Fruit fly (Drosophila melanogaster): ENCODE measurements around the gene CG15011.

The CG15011 gene

dm6 chr3L:4288591-4289056 lies 29.7 kb upstream of the CG15011 start, which contains the start of gene Hexo1 (continued):
- TF ChIP-seq CG4318 (GFP tag; optimal IDR thresholded peaks at IDR 0.05) (no peak), lz (GFP tag; optimal IDR thresholded peaks at IDR 0.05) (peak; percentile 59), CG8119 (GFP tag; IDR thresholded peaks at IDR 0.05) (peak; percentile 35; the same call in 1 of the 3 replicates), CG11294 (GFP tag; IDR thresholded peaks at IDR 0.05) (no peak), CG7368 (GFP tag; optimal IDR thresholded peaks at IDR 0.05) (no peak), CG1621 (tag; optimal IDR thresholded peaks at IDR 0.05) (peak; percentile 46), Sox15 (GFP tag; optimal IDR thresholded peaks at IDR 0.05) (peak; percentile 18), CG6163 (GFP tag; IDR thresholded peaks at IDR 0.05) (peak; percentile 22; the same call in 1 of the 3 replicates), CG3032 (tag; optimal IDR thresholded peaks at IDR 0.05) (peak; percentile 60), Ets21C (GFP tag; optimal IDR thresholded peaks at IDR 0.05) (no peak), CG31627 (GFP tag; optimal IDR thresholded peaks at IDR 0.05) (peak; percentile 64), CG11902 (GFP tag; optimal IDR thresholded peaks at IDR 0.05) (no peak)

dm6 chr3L:4286784-4287183 lies 27.8 kb upstream of the CG15011 start, which contains the start of gene TfIIEbeta:
Gene TfIIEbeta, plus strand, starts transcription at chr3L:4287038.
- TF ChIP-seq CG11294 (GFP tag; IDR thresholded peaks at IDR 0.05) (no peak), CG15336 (GFP tag; IDR thresholded peaks at IDR 0.05) (peak; percentile 53; the same call in 1 of the 2 replicates), CG3919 (GFP tag; optimal IDR thresholded peaks at IDR 0.05) (peak; percentile 9), vri (GFP tag; optimal IDR thresholded peaks at IDR 0.05) (no peak), CG3032 (tag; optimal IDR thresholded peaks at IDR 0.05) (peak; percentile 10), Hr38 (GFP tag; optimal IDR thresholded peaks at IDR 0.05) (no peak), CG10631 (GFP tag; optimal IDR thresholded peaks at IDR 0.05) (no peak), achi (GFP tag; optimal IDR thresholded peaks at IDR 0.05) (no peak), Lpt (GFP tag; optimal IDR thresholded peaks at IDR 0.05) (no peak), dsx (GFP tag; optimal IDR thresholded peaks at IDR 0.05; ENCODE audit: poor library complexity, severe bottlenecking) (peak; percentile 45), CG6276 (GFP tag; optimal IDR thresholded peaks at IDR 0.05) (no peak), eg (GFP tag; IDR thresholded peaks at IDR 0.05) (peak; percentile 64; the same call in 2 of the 3 replicates), topi (GFP tag; optimal IDR thresholded peaks at IDR 0.05) (no peak), Smox (GFP tag; optimal IDR thresholded peaks at IDR 0.05) (no peak), CG8319 (GFP tag; optimal IDR thresholded peaks at IDR 0.05) (no peak), svp (GFP tag) (peak; percentile 72), Sox102F (GFP tag; optimal IDR thresholded peaks at IDR 0.05) (no peak), CG6163 (GFP tag; IDR thresholded peaks at IDR 0.05) (0 out of 3 replicates have a peak, but pooled peaks have one; percentile 33), net (GFP tag; optimal IDR thresholded peaks at IDR 0.05) (no peak), acj6 (GFP tag; optimal IDR thresholded peaks at IDR 0.05) (no peak), CG11762 (GFP tag; optimal IDR thresholded peaks at IDR 0.05; ENCODE audit: insufficient read depth) (no peak), CG31627 (GFP tag; optimal IDR thresholded peaks at IDR 0.05) (no peak), Met (GFP tag; optimal IDR thresholded peaks at IDR 0.05) (no peak), cyc (GFP tag; optimal IDR thresholded peaks at IDR 0.05) (no peak), ss (GFP tag; optimal IDR thresholded peaks at IDR 0.05) (no peak), Eip75B (GFP tag; optimal IDR thresholded peaks at IDR 0.05) (no peak), Eip78C (GFP tag) (peak; percentile 80), lz (GFP tag; optimal IDR thresholded peaks at IDR 0.05) (no peak), salr (GFP tag; optimal IDR thresholded peaks at IDR 0.05) (no peak), Hr4 (GFP tag; optimal IDR thresholded peaks at IDR 0.05) (no peak), CG6792 (GFP tag; optimal IDR thresholded peaks at IDR 0.05) (no peak), CG11902 (GFP tag; optimal IDR thresholded peaks at IDR 0.05) (no peak), fkh (GFP tag; optimal IDR thresholded peaks at IDR 0.05) (peak; percentile 38), pdm3 (GFP tag; optimal IDR thresholded peaks at IDR 0.05) (no peak), Ets21C (GFP tag; optimal IDR thresholded peaks at IDR 0.05) (no peak), Hr39 (GFP tag; optimal IDR thresholded peaks at IDR 0.05) (no peak), dac (GFP tag; optimal IDR thresholded peaks at IDR 0.05) (no peak), CG6854 (GFP tag; optimal IDR thresholded peaks at IDR 0.05) (peak; percentile 17), fd85E (GFP tag; optimal IDR thresholded peaks at IDR 0.05) (no peak), Gug (GFP tag; IDR thresholded peaks at IDR 0.05) (no peak), Sox15 (GFP tag; optimal IDR thresholded peaks at IDR 0.05) (no peak), Ets96B (tag; optimal IDR thresholded peaks at IDR 0.05) (no peak), OdsH (GFP tag; optimal IDR thresholded peaks at IDR 0.05) (no peak), CG4318 (GFP tag; optimal IDR thresholded peaks at IDR 0.05) (no peak), CG8119 (GFP tag; IDR thresholded peaks at IDR 0.05) (peak; percentile 46; the same call in 1 of the 3 replicates), CG6808 (GFP tag; optimal IDR thresholded peaks at IDR 0.05) (no peak), CG16779 (tag; optimal IDR thresholded peaks at IDR 0.05) (no peak)
